Fruit fly (Drosophila melanogaster): Measurements from ENCODE around the gene CG42832.

Gene CG42832

dm6 chr3L:11587720-11588580, 22.0 kb upstream of the CG42832 start, which contains the start of gene rt (continued):
- TF ChIP-seq Dfd (GFP tag; optimal IDR thresholded peaks at IDR 0.05), result no peak
- TF ChIP-seq Nf-YC (tag; optimal IDR thresholded peaks at IDR 0.05), result peak; percentile 21
- peak; percentile 59 for TF ChIP-seq CG31441 (GFP tag; IDR thresholded peaks at IDR 0.05)
- TF ChIP-seq lbe (GFP tag; optimal IDR thresholded peaks at IDR 0.05), result peak; percentile 26
- TF ChIP-seq Xrp1 (GFP tag; IDR thresholded peaks at IDR 0.05), result peak; percentile 75
- no peak for TF ChIP-seq schlank (tag; optimal IDR thresholded peaks at IDR 0.05)
- no peak for TF ChIP-seq CG3065 (GFP tag; optimal IDR thresholded peaks at IDR 0.05)
- no peak for TF ChIP-seq zf30C (GFP tag; optimal IDR thresholded peaks at IDR 0.05)
- TF ChIP-seq vvl (GFP tag; IDR thresholded peaks at IDR 0.05), result no peak
- TF ChIP-seq CG8089 (GFP tag; optimal IDR thresholded peaks at IDR 0.05), result no peak
- TF ChIP-seq pum (GFP tag; optimal IDR thresholded peaks at IDR 0.05), result peak; percentile 40
- no peak for TF ChIP-seq ap (GFP tag; IDR thresholded peaks at IDR 0.05)
- TF ChIP-seq CG1603 (tag; optimal IDR thresholded peaks at IDR 0.05), result peak; percentile 58
- TF ChIP-seq dati (GFP tag; IDR thresholded peaks at IDR 0.05), result no peak
- TF ChIP-seq Hr78 (GFP tag; optimal IDR thresholded peaks at IDR 0.05), result no peak
- TF ChIP-seq CG6254 (GFP tag; optimal IDR thresholded peaks at IDR 0.05), result peak; percentile 22
- peak; percentile 44 for TF ChIP-seq CG4404 (GFP tag; IDR thresholded peaks at IDR 0.05)
- no peak for TF ChIP-seq ssp (GFP tag; IDR thresholded peaks at IDR 0.05)
- TF ChIP-seq CG2678 (tag; optimal IDR thresholded peaks at IDR 0.05), result peak; percentile 68
- TF ChIP-seq CG12391 (tag; optimal IDR thresholded peaks at IDR 0.05), result peak; percentile 59
- peak; percentile 90 for TF ChIP-seq sd (tag; optimal IDR thresholded peaks at IDR 0.05)
- peak; percentile 40 for TF ChIP-seq kni (GFP tag; optimal IDR thresholded peaks at IDR 0.05)
- no peak for TF ChIP-seq Atf6 (GFP tag; IDR thresholded peaks at IDR 0.05)
- TF ChIP-seq CG14710 (tag; optimal IDR thresholded peaks at IDR 0.05), result peak; percentile 62
- no peak for TF ChIP-seq CG3163 (GFP tag; optimal IDR thresholded peaks at IDR 0.05)
- no peak for TF ChIP-seq Doc3 (GFP tag; IDR thresholded peaks at IDR 0.05; ENCODE audit: partially characterized antibody)
- no peak for TF ChIP-seq NFAT (GFP tag; IDR thresholded peaks at IDR 0.05)
- peak; percentile 60 for TF ChIP-seq fd96Cb (tag; optimal IDR thresholded peaks at IDR 0.05)
- TF ChIP-seq CG6689 (GFP tag; IDR thresholded peaks at IDR 0.05), result no peak; the same call in 1 of the 2 replicates
- no peak for TF ChIP-seq YL-1 (GFP tag; optimal IDR thresholded peaks at IDR 0.05)
- no peak for TF ChIP-seq ERR (GFP tag; optimal IDR thresholded peaks at IDR 0.05)
- no peak for TF ChIP-seq Camta (GFP tag; optimal IDR thresholded peaks at IDR 0.05)
- TF ChIP-seq CG14014 (GFP tag; IDR thresholded peaks at IDR 0.05), result 0 out of 2 replicates have a peak, but pooled peaks have one; percentile 7
- TF ChIP-seq CG4360 (GFP tag; IDR thresholded peaks at IDR 0.05), result no peak
- no peak for TF ChIP-seq kay (GFP tag; optimal IDR thresholded peaks at IDR 0.05)
- TF ChIP-seq CG13894 (tag; optimal IDR thresholded peaks at IDR 0.05), result no peak
- peak; percentile 68 for TF ChIP-seq ara (GFP tag; IDR thresholded peaks at IDR 0.05)
- no peak for TF ChIP-seq zen2 (GFP tag; IDR thresholded peaks at IDR 0.05; ENCODE audit: partially characterized antibody)
- TF ChIP-seq run (tag; optimal IDR thresholded peaks at IDR 0.05), result no peak
- TF ChIP-seq CG11723 (GFP tag; optimal IDR thresholded peaks at IDR 0.05), result peak; percentile 8
- TF ChIP-seq CG1792 (GFP tag; optimal IDR thresholded peaks at IDR 0.05), result no peak
- TF ChIP-seq Oli (tag; optimal IDR thresholded peaks at IDR 0.05), result peak; percentile 66
- no peak for TF ChIP-seq da (GFP tag; optimal IDR thresholded peaks at IDR 0.05)
- TF ChIP-seq HLH54F (GFP tag; optimal IDR thresholded peaks at IDR 0.05), result no peak
- peak; percentile 14 for TF ChIP-seq bab2 (GFP tag; optimal IDR thresholded peaks at IDR 0.05)
- TF ChIP-seq CG10959 (GFP tag; IDR thresholded peaks at IDR 0.05), result 0 out of 2 replicates have a peak, but pooled peaks have one; percentile 33
- peak; percentile 71 for TF ChIP-seq unpg (GFP tag; optimal IDR thresholded peaks at IDR 0.05)
- TF ChIP-seq klu (GFP tag; IDR thresholded peaks at IDR 0.05), result no peak
- TF ChIP-seq ewg (GFP tag; optimal IDR thresholded peaks at IDR 0.05), result peak; percentile 72

Measured in whole organism, embryonic.